Worm (Caenorhabditis elegans) whole organism, early embryonic: ENCODE data around the gene Y49E10.4.

Experiments
- B0310.2 ChIP-seq: sonication (generic microtip); optimal IDR thresholded peaks from 2 replicates; lab custom pipeline; 2016; ENCODE audit warnings: mild to moderate bottlenecking, missing genetic modification characterization, missing compliant biosample characterization
- ama-1 ChIP-seq: fragments of 150-350 bp; optimal IDR thresholded peaks from 2 replicates; lab custom pipeline; 2014
- flt-1 ChIP-seq: fragments of 200-800 bp; sonication (Bioruptor generic); IDR thresholded peaks from 2 replicates; pipeline ENCODE4 v1.3.6; 2022; ENCODE audit warnings: missing genetic modification characterization, missing compliant biosample characterization
- hmg-4 ChIP-seq: fragments of 200-800 bp; sonication (Bioruptor generic); optimal IDR thresholded peaks from 2 replicates; lab custom pipeline; 2018; ENCODE audit warnings: mild to moderate bottlenecking, missing genetic modification characterization, missing compliant biosample characterization
- hnd-1 ChIP-seq: sonication (generic microtip); optimal IDR thresholded peaks from 2 replicates; lab custom pipeline; 2016; ENCODE audit warnings: missing genetic modification characterization, missing compliant biosample characterization
- pes-1 ChIP-seq: fragments of 200-800 bp; sonication (Bioruptor generic); IDR thresholded peaks from 2 replicates; pipeline ENCODE4 v1.3.6; 2022; ENCODE audit warnings: missing genetic modification reagents, missing genetic modification characterization, missing compliant biosample characterization
- tbx-11 ChIP-seq: fragments of 200-800 bp; sonication (Bioruptor generic); IDR thresholded peaks from 2 replicates; pipeline ENCODE4 v1.3.6; 2022; ENCODE audit warnings: missing genetic modification characterization, missing compliant biosample characterization
- tbx-37 ChIP-seq: fragments of 200-800 bp; sonication (Bioruptor generic); conservative IDR thresholded peaks from 2 replicates; pipeline ENCODE4 v1.3.6; 2022; ENCODE audit warnings: missing genetic modification reagents, missing genetic modification characterization, missing compliant biosample characterization
- tra-4 ChIP-seq: sonication (generic microtip); optimal IDR thresholded peaks from 2 replicates; lab custom pipeline; 2017; ENCODE audit warnings: missing genetic modification characterization, missing compliant biosample characterization

DNA sequence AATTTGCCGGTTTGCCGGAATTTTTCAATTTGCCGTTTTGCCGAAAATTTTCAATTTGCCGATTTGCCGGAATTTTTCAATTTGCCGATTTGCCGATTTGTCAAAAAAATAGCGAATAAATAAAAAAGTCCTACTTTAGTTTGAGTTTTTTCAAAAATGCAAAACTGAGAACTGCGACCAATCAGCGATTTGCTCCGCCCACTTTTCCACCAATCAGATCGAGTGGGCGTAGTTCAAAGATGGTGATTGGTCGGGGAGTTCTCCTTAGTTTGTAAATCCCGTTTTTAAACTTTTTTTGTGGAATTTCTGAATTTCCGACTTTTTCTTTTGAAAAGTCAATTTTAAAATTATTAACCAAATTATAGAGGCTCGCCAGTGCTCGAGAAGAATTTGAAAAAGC lies 52.3 kb downstream of the Y49E10.4 start:
- TF ChIP-seq B0310.2 (tag; lab: Kevin White, UChicago) (no peak), flt-1 (GFP tag; lab: Robert Waterston, UW) (no peak), ama-1 (no peak), pes-1 (no peak), tbx-11 (GFP tag; lab: Robert Waterston, UW) (no peak), tbx-37 (GFP tag; lab: Robert Waterston, UW) (no peak), hmg-4 (GFP tag; lab: Kevin White, UChicago) (no peak), hnd-1 (tag; lab: Kevin White, UChicago) (no peak), tra-4 (tag; lab: Kevin White, UChicago) (no peak)
